Worm (Caenorhabditis elegans): ENCODE measurements around the gene fipr-12.

DNA sequence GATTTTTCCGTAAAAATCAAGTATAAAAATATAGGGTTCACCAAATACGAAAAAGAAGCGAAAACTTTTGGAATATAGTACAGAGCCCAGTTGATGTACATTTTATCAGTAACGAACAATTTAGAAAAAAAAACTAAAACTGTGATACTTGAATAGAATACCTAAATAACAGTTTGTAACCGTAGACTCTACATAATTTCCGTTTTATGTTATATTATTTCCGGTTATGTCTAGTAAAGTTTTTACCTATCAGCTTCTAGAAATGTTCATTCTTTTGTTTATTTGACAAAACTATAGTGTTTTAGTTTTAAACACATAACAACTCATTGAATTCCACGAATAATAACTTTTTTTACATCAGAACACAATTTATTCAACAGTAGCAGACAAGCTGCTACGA, 5.7 kb upstream of the fipr-12 start, which contains the start of gene srj-33:
- TF ChIP-seq nhr-47 (tag; optimal IDR thresholded peaks at IDR 0.05) (no peak), ztf-4 (tag; optimal IDR thresholded peaks at IDR 0.05) (no peak), unc-62 (GFP tag; optimal IDR thresholded peaks at IDR 0.05) (no peak), nhr-76 (tag; optimal IDR thresholded peaks at IDR 0.05) (no peak), ztf-11 (tag; optimal IDR thresholded peaks at IDR 0.05) (no peak), lin-15B (tag; optimal IDR thresholded peaks at IDR 0.05) (no peak)

All from whole organism, L1 larva.